Worm (Caenorhabditis elegans) whole organism, L1 larva: ENCODE measurements around the gene F45D3.4.

Experiments used
- C34B4.2 ChIP-seq: sonication (generic microtip); optimal IDR thresholded peaks from 2 replicates; lab custom pipeline; 2017; ENCODE audit warnings: mild to moderate bottlenecking, missing genetic modification characterization, missing compliant biosample characterization
- F16B12.6 ChIP-seq: fragments of 150-350 bp; optimal IDR thresholded peaks from 2 replicates; lab custom pipeline; 2014; ENCODE audit warnings: missing biosample characterization, missing genetic modification characterization
- Y116A8C.19 ChIP-seq: sonication (generic microtip); optimal IDR thresholded peaks from 2 replicates; lab custom pipeline; 2016; ENCODE audit warnings: missing compliant biosample characterization, missing genetic modification characterization, borderline replicate concordance
- blmp-1 ChIP-seq: fragments of 150-350 bp; optimal IDR thresholded peaks from 2 replicates; lab custom pipeline; 2014; ENCODE audit warnings: missing biosample characterization, missing genetic modification characterization
- ceh-82 ChIP-seq, 3 experiments: fragments of 150-350 bp in 1 of 3; sonication (generic microtip) in 2 of 3; optimal IDR thresholded peaks; 2 replicates each; lab custom pipeline; 2014 to 2017; ENCODE audit warnings: missing biosample characterization in 3 of 3, missing genetic modification characterization in 3 of 3
- ceh-88 ChIP-seq: fragments of 200-800 bp; sonication (Bioruptor generic); IDR thresholded peaks from 2 replicates; pipeline ENCODE4 v1.3.6; 2022; ENCODE audit warnings: missing genetic modification characterization, missing compliant biosample characterization
- ceh-90 ChIP-seq: sonication (generic microtip); optimal IDR thresholded peaks from 2 replicates; lab custom pipeline; 2016; ENCODE audit warnings: missing genetic modification characterization, missing compliant biosample characterization
- ces-1 ChIP-seq: fragments of 150-350 bp; optimal IDR thresholded peaks from 2 replicates; lab custom pipeline; 2014; ENCODE audit warnings: missing biosample characterization, missing genetic modification reagents, missing genetic modification characterization
- dpl-1 ChIP-seq, 3 experiments: fragments of 150-350 bp in 2 of 3; sonication (generic microtip) in 1 of 3; optimal IDR thresholded peaks; 2 replicates each; lab custom pipeline; 2014 to 2017; ENCODE audit warnings: missing biosample characterization in 3 of 3, missing genetic modification characterization in 3 of 3, missing genetic modification reagents in 3 of 3
- efl-3 ChIP-seq: fragments of 200-800 bp; sonication (Bioruptor generic); optimal IDR thresholded peaks from 2 replicates; lab custom pipeline; 2018; ENCODE audit warnings: mild to moderate bottlenecking, missing genetic modification characterization, missing compliant biosample characterization
- egl-13 ChIP-seq: sonication (generic microtip); optimal IDR thresholded peaks from 2 replicates; lab custom pipeline; 2016; ENCODE audit warnings: missing genotype, missing genetic modification reagents, missing genetic modification characterization, missing compliant biosample characterization
- egl-27 ChIP-seq, 2 experiments: fragments of 150-350 bp in 1 of 2; sonication (generic microtip); optimal IDR thresholded peaks; 3 replicates each; lab custom pipeline; 2017 to 2018; ENCODE audit warnings: missing biosample characterization in 2 of 2, missing genetic modification characterization in 2 of 2, missing genetic modification reagents in 2 of 2
- elt-2 ChIP-seq: sonication (generic microtip); optimal IDR thresholded peaks from 2 replicates; lab custom pipeline; 2016; ENCODE audit warnings: missing genetic modification characterization, mild to moderate bottlenecking, inconsistent platforms, missing compliant biosample characterization, missing genetic modification reagents
- elt-3 ChIP-seq, 6 experiments: fragments of 150-350 bp in 1 of 6; sonication (generic microtip); optimal IDR thresholded peaks; 2 replicates each; lab custom pipeline; 2017 to 2018; ENCODE audit warnings: missing biosample characterization in 6 of 6, missing genetic modification characterization in 6 of 6, inconsistent platforms in 1 of 6
- ets-5 ChIP-seq: fragments of 200-800 bp; sonication (Bioruptor generic); IDR thresholded peaks from 2 replicates; pipeline ENCODE4 v1.3.6; 2022; ENCODE audit warnings: missing genetic modification characterization, missing compliant biosample characterization
- fkh-8 ChIP-seq: sonication (generic microtip); optimal IDR thresholded peaks from 2 replicates; lab custom pipeline; 2016; ENCODE audit warnings: mild to moderate bottlenecking, missing genetic modification characterization, missing compliant biosample characterization
- fos-1 ChIP-seq: fragments of 150-350 bp; optimal IDR thresholded peaks from 2 replicates; lab custom pipeline; 2014; ENCODE audit warnings: missing biosample characterization, missing genetic modification characterization
- grh-1 ChIP-seq: fragments of 200-800 bp; sonication (Bioruptor generic); IDR thresholded peaks from 2 replicates; pipeline ENCODE4 v1.3.6; 2022; ENCODE audit warnings: missing genetic modification reagents, missing genetic modification characterization, missing compliant biosample characterization
- hlh-17 ChIP-seq: fragments of 200-800 bp; sonication (Bioruptor generic); optimal IDR thresholded peaks from 2 replicates; lab custom pipeline; 2018; ENCODE audit warnings: missing genetic modification characterization, mild to moderate bottlenecking, missing compliant biosample characterization, moderate library complexity, borderline replicate concordance
- hpl-2 ChIP-seq: fragments of 150-350 bp; optimal IDR thresholded peaks from 2 replicates; lab custom pipeline; 2014; ENCODE audit warnings: missing biosample characterization, missing genetic modification reagents, missing genetic modification characterization
- irx-1 ChIP-seq: sonication (generic microtip); optimal IDR thresholded peaks from 2 replicates; lab custom pipeline; 2016; ENCODE audit warnings: missing genetic modification characterization, missing compliant biosample characterization
- jun-1 ChIP-seq: fragments of 150-350 bp; optimal IDR thresholded peaks from 2 replicates; lab custom pipeline; 2014; ENCODE audit warnings: missing biosample characterization, missing genetic modification reagents, missing genetic modification characterization
- lin-13 ChIP-seq: fragments of 150-350 bp; optimal IDR thresholded peaks from 2 replicates; lab custom pipeline; 2014; ENCODE audit warnings: missing biosample characterization, missing genetic modification reagents, missing genetic modification characterization
- lin-14 ChIP-seq: fragments of 200-800 bp; sonication (Bioruptor generic); optimal IDR thresholded peaks from 2 replicates; lab custom pipeline; 2018; ENCODE audit warnings: mild to moderate bottlenecking, missing genetic modification characterization, moderate library complexity, missing compliant biosample characterization
- lin-39 ChIP-seq: fragments of 150-350 bp; optimal IDR thresholded peaks from 2 replicates; lab custom pipeline; 2014; ENCODE audit warnings: missing biosample characterization, missing genetic modification reagents, missing genetic modification characterization
- lir-3 ChIP-seq: sonication (generic microtip); optimal IDR thresholded peaks from 2 replicates; lab custom pipeline; 2016; ENCODE audit warnings: mild to moderate bottlenecking, missing genetic modification characterization, moderate library complexity, missing compliant biosample characterization; ENCODE audit not compliant: poor library complexity
- mab-9 ChIP-seq: fragments of 200-800 bp; sonication (Bioruptor generic); IDR thresholded peaks from 2 replicates; pipeline ENCODE4 v1.3.6; 2022; ENCODE audit warnings: missing genetic modification reagents, missing genetic modification characterization, missing compliant biosample characterization
- mep-1 ChIP-seq: fragments of 150-350 bp; optimal IDR thresholded peaks from 2 replicates; lab custom pipeline; 2014; ENCODE audit warnings: missing biosample characterization, missing genetic modification characterization
- nhr-12 ChIP-seq: sonication (generic microtip); optimal IDR thresholded peaks from 2 replicates; lab custom pipeline; 2017; ENCODE audit warnings: missing biosample characterization, missing genetic modification characterization
- nhr-19 ChIP-seq: fragments of 200-800 bp; sonication (Bioruptor generic); conservative IDR thresholded peaks from 2 replicates; pipeline ENCODE4 v1.3.6; 2022; ENCODE audit warnings: missing genetic modification characterization, missing compliant biosample characterization
- nhr-20 ChIP-seq: sonication (generic microtip); optimal IDR thresholded peaks from 2 replicates; lab custom pipeline; 2016; ENCODE audit warnings: mild to moderate bottlenecking, missing genetic modification characterization, missing compliant biosample characterization
- nhr-237 ChIP-seq: fragments of 150-350 bp; optimal IDR thresholded peaks from 2 replicates; lab custom pipeline; 2014; ENCODE audit warnings: missing biosample characterization, missing genetic modification characterization
- nhr-71 ChIP-seq: sonication (generic microtip); optimal IDR thresholded peaks from 2 replicates; lab custom pipeline; 2016; ENCODE audit warnings: mild to moderate bottlenecking, missing genetic modification characterization, moderate library complexity, missing compliant biosample characterization
- nhr-76 ChIP-seq: sonication (generic microtip); optimal IDR thresholded peaks from 2 replicates; lab custom pipeline; 2017; ENCODE audit warnings: missing biosample characterization, missing genetic modification characterization
- nhr-77 ChIP-seq: fragments of 150-350 bp; optimal IDR thresholded peaks from 2 replicates; lab custom pipeline; 2014; ENCODE audit warnings: missing biosample characterization, missing genetic modification characterization
- nhr-84 ChIP-seq: sonication (generic microtip); optimal IDR thresholded peaks from 2 replicates; lab custom pipeline; 2017; ENCODE audit warnings: missing biosample characterization, missing genetic modification characterization
- nhr-85 ChIP-seq: sonication (generic microtip); peaks from one replicate; lab custom pipeline; 2016; ENCODE audit warnings: missing genetic modification characterization, inconsistent platforms, missing compliant biosample characterization
- pag-3 ChIP-seq: sonication (generic microtip); optimal IDR thresholded peaks from 2 replicates; lab custom pipeline; 2017; ENCODE audit warnings: missing genetic modification characterization, mild to moderate bottlenecking, missing compliant biosample characterization, antibody characterized with exemption, borderline replicate concordance; ENCODE audit not compliant: insufficient read depth
- rnt-1 ChIP-seq: sonication (generic microtip); optimal IDR thresholded peaks from 2 replicates; lab custom pipeline; 2016; ENCODE audit warnings: mild to moderate bottlenecking, missing genetic modification characterization, moderate library complexity, missing compliant biosample characterization
- skn-1 ChIP-seq: fragments of 150-350 bp; optimal IDR thresholded peaks from 2 replicates; lab custom pipeline; 2014; ENCODE audit warnings: missing biosample characterization, missing genetic modification characterization
- snu-23 ChIP-seq: sonication (generic microtip); optimal IDR thresholded peaks from 2 replicates; lab custom pipeline; 2016; ENCODE audit warnings: missing genetic modification characterization, missing compliant biosample characterization
- sox-4 ChIP-seq: sonication (generic microtip); optimal IDR thresholded peaks from 2 replicates; lab custom pipeline; 2016; ENCODE audit warnings: missing genetic modification characterization, missing compliant biosample characterization
- sptf-1 ChIP-seq: fragments of 150-350 bp; optimal IDR thresholded peaks from 2 replicates; lab custom pipeline; 2014; ENCODE audit warnings: missing biosample characterization, missing genetic modification characterization
- swsn-7 ChIP-seq: sonication (generic microtip); optimal IDR thresholded peaks from 2 replicates; lab custom pipeline; 2016; ENCODE audit warnings: missing genetic modification characterization, missing compliant biosample characterization
- tbx-2 ChIP-seq: sonication (generic microtip); optimal IDR thresholded peaks from 2 replicates; lab custom pipeline; 2016; ENCODE audit warnings: missing genetic modification characterization, missing compliant biosample characterization
- tlp-1 ChIP-seq: fragments of 150-350 bp; optimal IDR thresholded peaks from 2 replicates; lab custom pipeline; 2014; ENCODE audit warnings: missing biosample characterization, missing genetic modification characterization
- unc-30 ChIP-seq: sonication (generic microtip); optimal IDR thresholded peaks from 2 replicates; lab custom pipeline; 2017; ENCODE audit warnings: missing biosample characterization, missing genetic modification characterization
- unc-62 ChIP-seq: fragments of 150-350 bp; optimal IDR thresholded peaks from 2 replicates; lab custom pipeline; 2014; ENCODE audit warnings: missing biosample characterization, missing genetic modification reagents, missing genetic modification characterization
- vab-15 ChIP-seq: sonication (generic microtip); optimal IDR thresholded peaks from 2 replicates; lab custom pipeline; 2017; ENCODE audit warnings: missing genotype, mild to moderate bottlenecking, missing genetic modification characterization, missing compliant biosample characterization
- xbp-1 ChIP-seq: sonication (generic microtip); optimal IDR thresholded peaks from 2 replicates; lab custom pipeline; 2016; ENCODE audit warnings: missing genetic modification characterization, missing compliant biosample characterization
- zag-1 ChIP-seq: fragments of 150-350 bp; optimal IDR thresholded peaks from 2 replicates; lab custom pipeline; 2014; ENCODE audit warnings: missing biosample characterization, missing genetic modification characterization
- ztf-4 ChIP-seq: fragments of 150-350 bp; optimal IDR thresholded peaks from 2 replicates; lab custom pipeline; 2014; ENCODE audit warnings: missing biosample characterization, missing genetic modification characterization

The F45D3.4 gene

DNA sequence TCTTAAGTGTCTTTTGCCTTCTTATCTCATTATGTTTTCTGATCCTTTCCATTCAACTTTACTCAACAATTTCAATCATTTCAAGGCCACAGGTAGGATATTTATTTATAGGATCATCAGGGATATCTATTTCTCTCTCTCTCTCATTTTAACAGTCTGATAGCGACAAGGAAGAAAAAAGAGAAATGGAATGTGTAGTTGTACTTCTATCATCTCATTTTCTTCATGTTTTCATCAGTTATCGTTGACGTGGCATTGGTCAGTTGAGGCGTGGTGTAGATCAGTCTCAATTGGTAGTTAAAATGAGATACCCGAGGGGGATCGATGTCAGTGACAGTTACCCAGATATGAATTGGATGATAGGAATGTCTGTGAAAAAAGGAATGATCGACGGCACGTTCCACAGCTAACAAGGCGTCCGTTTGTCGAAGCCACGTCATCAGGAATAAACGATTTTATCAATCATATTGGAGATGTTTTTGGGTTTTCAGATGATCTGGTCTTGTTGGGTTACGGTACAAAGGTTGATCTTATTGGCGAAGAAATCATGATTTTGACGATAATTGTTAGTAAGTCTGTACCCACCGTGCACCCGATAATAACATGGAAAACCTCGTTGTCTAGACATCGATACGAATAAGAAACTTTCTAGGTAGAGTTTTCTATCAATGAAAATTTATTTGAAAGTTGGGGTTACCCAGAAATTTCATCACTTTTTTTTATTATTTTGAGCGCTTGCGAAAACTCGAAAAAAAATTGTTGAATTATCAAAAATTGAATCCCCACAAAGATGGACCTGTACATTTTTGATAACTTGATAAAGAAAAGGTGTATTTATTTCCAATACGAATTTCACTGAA is 1.4 kb upstream of the F45D3.4 start:
- no peak for TF ChIP-seq ceh-88 (GFP tag; lab: Robert Waterston, UW)
- TF ChIP-seq egl-13 (tag; lab: Kevin White, UChicago), result no peak
- no peak for TF ChIP-seq sptf-1 (tag; lab: Kevin White, UChicago)
- no peak for TF ChIP-seq ceh-82 (tag; optimal IDR thresholded peaks at IDR 0.05; lab: Kevin White, UChicago)
- no peak for TF ChIP-seq hpl-2 (GFP tag; lab: Kevin White, UChicago)
- TF ChIP-seq lin-13 (GFP tag; lab: Kevin White, UChicago), result no peak
- peak; percentile 51; the same call in 1 of the 2 replicates for TF ChIP-seq grh-1 (GFP tag; lab: Robert Waterston, UW)
- TF ChIP-seq fkh-8, result no peak
- TF ChIP-seq hlh-17 (GFP tag; lab: Kevin White, UChicago), result no peak
- TF ChIP-seq ces-1 (GFP tag; lab: Kevin White, UChicago), result no peak
- TF ChIP-seq efl-3 (GFP tag; lab: Kevin White, UChicago), result no peak
- TF ChIP-seq lin-39, result no peak
- no peak for TF ChIP-seq nhr-237
- peak; percentile 84 for TF ChIP-seq lin-14 (GFP tag; lab: Kevin White, UChicago)
- TF ChIP-seq rnt-1, result no peak
- no peak for TF ChIP-seq zag-1 (tag; lab: Kevin White, UChicago)
- peak; percentile 74 for TF ChIP-seq nhr-71
- no peak for TF ChIP-seq irx-1 (tag; lab: Kevin White, UChicago)
- no peak for TF ChIP-seq jun-1 (tag; lab: Kevin White, UChicago)
- no peak for TF ChIP-seq dpl-1 (GFP tag; optimal IDR thresholded peaks at IDR 0.05; lab: Kevin White, UChicago)
- TF ChIP-seq egl-27 (tag; optimal IDR thresholded peaks at IDR 0.05; lab: Kevin White, UChicago), result no peak
- TF ChIP-seq tbx-2, result peak; percentile 72
- no peak for TF ChIP-seq ceh-90
- TF ChIP-seq ztf-4 (tag; lab: Kevin White, UChicago), result peak; percentile 28
- TF ChIP-seq pag-3, result no peak
- no peak for TF ChIP-seq Y116A8C.19 (tag; lab: Kevin White, UChicago)
- no peak for TF ChIP-seq nhr-84
- TF ChIP-seq fos-1, result no peak
- no peak for TF ChIP-seq sox-4 (tag; lab: Kevin White, UChicago)
- no peak for TF ChIP-seq lir-3 (tag; lab: Kevin White, UChicago)
- no peak for TF ChIP-seq xbp-1 (tag; lab: Kevin White, UChicago)
- peak; percentile 64 for TF ChIP-seq snu-23 (GFP tag; lab: Kevin White, UChicago)
- peak; percentile 85 for TF ChIP-seq blmp-1
- TF ChIP-seq C34B4.2 (tag; lab: Kevin White, UChicago), result no peak
- TF ChIP-seq nhr-20, result peak; percentile 79
- TF ChIP-seq mep-1 (tag; lab: Kevin White, UChicago), result peak; percentile 20
- TF ChIP-seq skn-1 (tag; lab: Kevin White, UChicago), result no peak
- TF ChIP-seq unc-62 (GFP tag; lab: Kevin White, UChicago), result no peak
- TF ChIP-seq tlp-1 (tag; lab: Kevin White, UChicago), result no peak
- no peak for TF ChIP-seq F16B12.6 (tag; lab: Kevin White, UChicago)
- TF ChIP-seq vab-15 (tag; lab: Kevin White, UChicago), result peak; percentile 16
- no peak for TF ChIP-seq mab-9
- TF ChIP-seq nhr-77 (tag; lab: Kevin White, UChicago), result no peak
- no peak for TF ChIP-seq nhr-12
- TF ChIP-seq nhr-19 (GFP tag; lab: Robert Waterston, UW), result peak; percentile 54
- no peak for TF ChIP-seq ets-5 (GFP tag; lab: Robert Waterston, UW)
- no peak for TF ChIP-seq unc-30 (tag; lab: Kevin White, UChicago)
- TF ChIP-seq nhr-76 (tag; lab: Kevin White, UChicago), result no peak
- TF ChIP-seq elt-3 (tag; optimal IDR thresholded peaks at IDR 0.05; lab: Kevin White, UChicago), result peak; percentile 22 to 98 (median 84)
- TF ChIP-seq nhr-85, result peak; percentile 98
- no peak for TF ChIP-seq swsn-7 (tag; lab: Kevin White, UChicago)
- TF ChIP-seq elt-2, result no peak
